Worm (Caenorhabditis elegans) whole organism, young adult: ENCODE measurements around the gene athp-1.

Experiments
- B0261.1 ChIP-seq: sonication (generic microtip); optimal IDR thresholded peaks from 2 replicates; lab custom pipeline; 2016; ENCODE audit warnings: mild to moderate bottlenecking, missing genetic modification characterization, moderate library complexity, missing compliant biosample characterization
- B0336.3 ChIP-seq: fragments of 200-800 bp; sonication (Bioruptor generic); IDR thresholded peaks from 2 replicates; pipeline ENCODE4 v1.3.6; 2022; ENCODE audit warnings: missing genetic modification characterization, missing compliant biosample characterization
- D2030.7 ChIP-seq: fragments of 200-800 bp; sonication (Bioruptor generic); IDR thresholded peaks from 2 replicates; pipeline ENCODE4 v1.3.6; 2022; ENCODE audit warnings: missing genetic modification reagents, missing genetic modification characterization, missing compliant biosample characterization
- T26A5.8 ChIP-seq: sonication (generic microtip); optimal IDR thresholded peaks from 2 replicates; lab custom pipeline; 2016; ENCODE audit warnings: missing genetic modification characterization, missing compliant biosample characterization
- Y53G8AR.9 ChIP-seq: fragments of 200-800 bp; sonication (Bioruptor generic); conservative IDR thresholded peaks from 2 replicates; pipeline ENCODE4 v1.3.6; 2022; ENCODE audit warnings: missing genetic modification reagents, missing genetic modification characterization, missing compliant biosample characterization
- efl-1 ChIP-seq: fragments of 150-350 bp; optimal IDR thresholded peaks from 2 replicates; lab custom pipeline; 2014; ENCODE audit warnings: missing biosample characterization, missing genetic modification reagents, missing genetic modification characterization
- egl-18 ChIP-seq: fragments of 200-800 bp; sonication (Bioruptor generic); IDR thresholded peaks from 2 replicates; pipeline ENCODE4 v1.3.6; 2022; ENCODE audit warnings: missing genetic modification reagents, missing genetic modification characterization, missing compliant biosample characterization
- fkh-3 ChIP-seq: sonication (generic microtip); optimal IDR thresholded peaks from 2 replicates; lab custom pipeline; 2016; ENCODE audit warnings: mild to moderate bottlenecking, missing genetic modification characterization, missing compliant biosample characterization
- him-1 ChIP-seq: sonication (generic microtip); optimal IDR thresholded peaks from 2 replicates; lab custom pipeline; 2016; ENCODE audit warnings: missing genotype, missing genetic modification reagents, missing genetic modification characterization, missing compliant biosample characterization
- hlh-26 ChIP-seq: fragments of 200-800 bp; sonication (Bioruptor generic); conservative IDR thresholded peaks from 2 replicates; pipeline ENCODE4 v1.3.6; 2022; ENCODE audit warnings: missing genetic modification reagents, missing genetic modification characterization, missing compliant biosample characterization
- madf-8 ChIP-seq: fragments of 200-800 bp; sonication (Bioruptor generic); conservative IDR thresholded peaks from 2 replicates; pipeline ENCODE4 v1.3.6; 2022; ENCODE audit warnings: missing genetic modification reagents, missing genetic modification characterization, missing compliant biosample characterization
- pha-4 ChIP-seq: fragments of 150-350 bp; sonication (generic microtip); optimal IDR thresholded peaks from 2 replicates; lab custom pipeline; 2014; ENCODE audit warnings: missing biosample characterization, missing genetic modification reagents, missing genetic modification characterization
- zfh-2 ChIP-seq: fragments of 200-800 bp; sonication (Bioruptor generic); conservative IDR thresholded peaks from 2 replicates; pipeline ENCODE4 v1.3.6; 2022; ENCODE audit warnings: missing genetic modification reagents, missing genetic modification characterization, missing compliant biosample characterization
- ztf-22 ChIP-seq: fragments of 200-800 bp; sonication (Bioruptor generic); optimal IDR thresholded peaks from 2 replicates; lab custom pipeline; 2018; ENCODE audit warnings: mild to moderate bottlenecking, missing genetic modification characterization, moderate library complexity, missing compliant biosample characterization

DNA sequence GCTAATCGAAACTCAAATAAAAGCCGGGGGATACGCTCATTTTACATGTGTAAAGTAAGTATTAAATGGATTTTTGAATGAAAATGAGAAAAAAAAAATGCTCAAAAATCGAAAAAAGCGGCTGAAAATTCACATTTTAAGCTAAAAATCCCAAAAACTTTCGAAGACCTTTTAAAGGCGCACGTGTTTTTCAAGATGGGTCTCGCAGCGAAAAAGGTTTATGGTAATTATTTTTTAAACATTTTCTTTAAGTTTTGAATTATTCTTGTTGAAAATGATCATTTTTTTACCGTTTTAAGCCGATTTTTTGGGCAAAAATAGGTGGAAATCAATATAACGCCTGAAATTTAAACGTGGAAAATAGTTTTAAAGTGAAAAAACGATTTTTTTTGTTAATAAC lies 11.4 kb upstream of the athp-1 start:
- TF ChIP-seq him-1 (tag; lab: Kevin White, UChicago) (no peak), T26A5.8 (tag; lab: Kevin White, UChicago) (no peak), hlh-26 (GFP tag; lab: Robert Waterston, UW) (no peak), fkh-3 (tag; lab: Kevin White, UChicago) (no peak), pha-4 (tag; lab: Kevin White, UChicago) (no peak), efl-1 (no peak), B0261.1 (tag; lab: Kevin White, UChicago) (no peak), egl-18 (no peak), Y53G8AR.9 (no peak), B0336.3 (no peak), madf-8 (GFP tag; lab: Robert Waterston, UW) (no peak), D2030.7 (GFP tag; lab: Robert Waterston, UW) (no peak), zfh-2 (GFP tag; lab: Robert Waterston, UW) (no peak), ztf-22 (GFP tag; lab: Kevin White, UChicago) (no peak)
